Worm (Caenorhabditis elegans) whole organism, mixed stage, embryonic: Measurements from ENCODE around the gene akt-1.

Source experiments
- lin-32 ChIP-seq: fragments of 200-800 bp; sonication (Bioruptor generic); optimal IDR thresholded peaks from 2 replicates; lab custom pipeline; 2018; ENCODE audit warnings: mild to moderate bottlenecking, missing genetic modification characterization, missing compliant biosample characterization
- unc-62 ChIP-seq: fragments of 150-350 bp; optimal IDR thresholded peaks from 2 replicates; lab custom pipeline; 2014; ENCODE audit warnings: missing biosample characterization, missing genetic modification reagents, missing genetic modification characterization
- ztf-11 ChIP-seq: fragments of 150-350 bp; optimal IDR thresholded peaks from 2 replicates; lab custom pipeline; 2014; ENCODE audit warnings: missing biosample characterization, missing genetic modification characterization

DNA sequence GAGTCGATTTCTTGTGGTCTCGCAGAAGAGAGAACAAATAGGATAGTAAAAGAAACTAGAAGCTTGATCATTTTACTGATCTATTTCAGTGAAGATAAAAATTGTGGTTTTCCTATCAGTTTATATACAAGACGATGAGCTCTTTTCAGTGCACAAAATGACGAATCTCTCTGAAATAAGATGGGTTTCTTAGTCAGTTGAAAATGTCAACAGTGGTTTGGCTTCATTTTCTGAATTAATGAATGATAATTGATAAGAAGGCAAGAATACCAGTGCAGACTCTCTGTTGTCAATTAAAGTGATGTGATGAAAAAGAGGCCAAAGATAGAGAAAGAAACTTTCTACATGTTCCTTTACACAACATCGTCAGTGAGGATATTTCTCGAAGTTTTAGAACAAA lies 32.7 kb downstream of the akt-1 start, which contains the start of gene lys-2:
- no peak for TF ChIP-seq ztf-11 (tag; lab: Kevin White, UChicago)
- TF ChIP-seq unc-62 (GFP tag; lab: Kevin White, UChicago) = no peak
- TF ChIP-seq lin-32 (GFP tag; lab: Kevin White, UChicago) = no peak
